Worm (Caenorhabditis elegans): Measurements from ENCODE around the gene ZK418.6.

Gene ZK418.6

DNA sequence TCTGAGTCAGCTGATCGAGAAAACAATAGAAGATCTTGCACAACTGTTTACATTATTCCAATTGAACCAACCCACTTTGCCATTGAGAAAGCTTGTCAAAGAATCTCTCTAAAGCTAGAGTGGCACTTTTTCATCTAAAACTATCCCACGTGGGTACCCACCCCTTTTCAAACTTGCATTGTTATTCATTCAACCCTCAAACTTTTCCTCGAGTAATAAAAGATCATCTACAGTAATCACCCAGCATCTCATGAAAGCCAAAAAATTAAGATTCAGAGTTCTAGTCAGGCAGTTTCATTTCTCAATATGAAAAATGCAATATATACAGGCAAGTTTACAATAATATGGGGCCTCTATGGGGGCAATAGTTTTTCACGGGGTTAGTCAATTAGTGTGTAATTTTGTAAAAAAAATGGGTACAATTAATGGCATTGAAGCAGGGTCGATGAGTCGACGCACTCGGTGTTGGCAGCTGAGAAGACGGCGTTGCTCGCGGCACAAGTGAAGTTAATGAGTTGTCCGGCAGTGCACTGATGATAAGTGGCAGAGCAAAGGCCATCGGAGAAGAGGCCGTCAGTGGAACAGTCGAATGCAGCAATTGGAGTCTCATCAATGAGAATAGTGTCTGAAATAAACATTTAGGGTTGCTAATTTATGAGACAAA, 23.3 kb upstream of the ZK418.6 start:
- TF ChIP-seq lin-39 (tag; optimal IDR thresholded peaks at IDR 0.05): no peak
- no peak for TF ChIP-seq lin-13 (GFP tag; optimal IDR thresholded peaks at IDR 0.05)
- TF ChIP-seq C16A3.4 (tag; optimal IDR thresholded peaks at IDR 0.05): no peak
- TF ChIP-seq nhr-19 (GFP tag; conservative IDR thresholded peaks at IDR 0.05): no peak
- no peak for TF ChIP-seq nhr-20 (tag; optimal IDR thresholded peaks at IDR 0.05)
- TF ChIP-seq nhr-85 (tag): no peak
- no peak for TF ChIP-seq lin-35 (GFP tag; optimal IDR thresholded peaks at IDR 0.05)
- TF ChIP-seq ceh-8 (GFP tag; optimal IDR thresholded peaks at IDR 0.05): no peak
- TF ChIP-seq dsc-1 (tag; optimal IDR thresholded peaks at IDR 0.05): no peak
- no peak for TF ChIP-seq nhr-71 (tag; optimal IDR thresholded peaks at IDR 0.05)
- TF ChIP-seq nhr-76 (tag; optimal IDR thresholded peaks at IDR 0.05): no peak
- TF ChIP-seq jun-1 (tag; optimal IDR thresholded peaks at IDR 0.05): no peak
- TF ChIP-seq skn-1 (tag; optimal IDR thresholded peaks at IDR 0.05): no peak
- TF ChIP-seq sox-4 (tag; optimal IDR thresholded peaks at IDR 0.05): no peak
- no peak for TF ChIP-seq irx-1 (tag; optimal IDR thresholded peaks at IDR 0.05)
- TF ChIP-seq aly-2 (tag; optimal IDR thresholded peaks at IDR 0.05): no peak
- TF ChIP-seq ceh-63 (GFP tag; optimal IDR thresholded peaks at IDR 0.05): no peak
- no peak for TF ChIP-seq ama-1 (optimal IDR thresholded peaks at IDR 0.05)

- TF ChIP-seq dsc-1 (tag; optimal IDR thresholded peaks at IDR 0.05) (peak; percentile 55), nhr-11 (tag; optimal IDR thresholded peaks at IDR 0.05) (peak; percentile 36), jun-1 (tag; optimal IDR thresholded peaks at IDR 0.05) (no peak), nhr-71 (tag; optimal IDR thresholded peaks at IDR 0.05) (peak; percentile 26), C04F5.9 (tag; optimal IDR thresholded peaks at IDR 0.05) (no peak), fkh-8 (tag; optimal IDR thresholded peaks at IDR 0.05) (peak; percentile 73), ces-1 (GFP tag; optimal IDR thresholded peaks at IDR 0.05) (no peak), xbp-1 (tag; optimal IDR thresholded peaks at IDR 0.05) (no peak)
These were observed 21.4 kb upstream of the ZK418.6 start, which contains the start of gene ZK418.11 for ce11 chrIII:7100001-7100400. TSS of gene ZK418.11 (plus strand) at chrIII:7100289.

- no peak for TF ChIP-seq ceh-63 (GFP tag; optimal IDR thresholded peaks at IDR 0.05)
- no peak for TF ChIP-seq snpc-4 (tag; optimal IDR thresholded peaks at IDR 0.05)
- TF ChIP-seq lin-13 (GFP tag; optimal IDR thresholded peaks at IDR 0.05): no peak
- TF ChIP-seq grh-1 (GFP tag; IDR thresholded peaks at IDR 0.05): no peak
These were observed 17.8 kb upstream of the ZK418.6 start for ce11 chrIII:7096481-7096880.

ce11 chrIII:7095156-7095555, 16.5 kb upstream of the ZK418.6 start, which contains the start of gene nhr-9:
TSS of gene nhr-9 (plus strand) at chrIII:7095462.
- TF ChIP-seq pax-3 (tag; optimal IDR thresholded peaks at IDR 0.05) (peak; percentile 38), sox-4 (tag; optimal IDR thresholded peaks at IDR 0.05) (peak; percentile 39), nhr-71 (tag; optimal IDR thresholded peaks at IDR 0.05) (peak; percentile 50), unc-86 (tag; optimal IDR thresholded peaks at IDR 0.05) (no peak), nhr-20 (tag; optimal IDR thresholded peaks at IDR 0.05) (peak; percentile 11), fkh-8 (tag; optimal IDR thresholded peaks at IDR 0.05) (peak; percentile 82), pag-3 (tag; optimal IDR thresholded peaks at IDR 0.05; ENCODE audit: borderline replicate concordance, insufficient read depth) (no peak), ceh-63 (GFP tag; optimal IDR thresholded peaks at IDR 0.05) (no peak), skn-1 (tag; optimal IDR thresholded peaks at IDR 0.05) (no peak), fos-1 (tag; optimal IDR thresholded peaks at IDR 0.05) (no peak), ztf-11 (tag; optimal IDR thresholded peaks at IDR 0.05) (no peak), unc-62 (GFP tag; optimal IDR thresholded peaks at IDR 0.05) (no peak), snpc-4 (tag; optimal IDR thresholded peaks at IDR 0.05) (no peak), nhr-11 (tag; optimal IDR thresholded peaks at IDR 0.05) (peak; percentile 64), unc-98 (GFP tag; IDR thresholded peaks at IDR 0.05) (no peak), pqm-1 (tag; optimal IDR thresholded peaks at IDR 0.05) (no peak), dsc-1 (tag; optimal IDR thresholded peaks at IDR 0.05) (peak; percentile 89), nhr-47 (tag; optimal IDR thresholded peaks at IDR 0.05) (peak; percentile 46)

ce11 chrIII:7091042-7091441, 12.4 kb upstream of the ZK418.6 start, which contains the start of gene ZK418.2:
TSS of gene ZK418.2 (plus strand) at chrIII:7091342.
- TF ChIP-seq vab-15 (tag; optimal IDR thresholded peaks at IDR 0.05): no peak
- TF ChIP-seq C16A3.4 (tag; optimal IDR thresholded peaks at IDR 0.05): no peak
- no peak for TF ChIP-seq isw-1 (GFP tag; IDR thresholded peaks at IDR 0.05)
